Worm (Caenorhabditis elegans) whole organism, mixed stage, embryonic: ENCODE measurements around the gene tdp-1.

Experiments
- blmp-1 ChIP-seq: fragments of 150-350 bp; optimal IDR thresholded peaks from 2 replicates; lab custom pipeline; 2014; ENCODE audit warnings: missing biosample characterization, missing genetic modification characterization
- ces-1 ChIP-seq: fragments of 150-350 bp; optimal IDR thresholded peaks from 2 replicates; lab custom pipeline; 2014; ENCODE audit warnings: missing biosample characterization, missing genetic modification reagents, missing genetic modification characterization
- mab-5 ChIP-seq: fragments of 150-350 bp; optimal IDR thresholded peaks from 2 replicates; lab custom pipeline; 2014; ENCODE audit warnings: missing biosample characterization, missing genetic modification characterization
- nhr-237 ChIP-seq: fragments of 150-350 bp; optimal IDR thresholded peaks from 2 replicates; lab custom pipeline; 2014; ENCODE audit warnings: missing biosample characterization, missing genetic modification characterization
- nhr-28 ChIP-seq: fragments of 150-350 bp; optimal IDR thresholded peaks from 2 replicates; lab custom pipeline; 2014; ENCODE audit warnings: missing biosample characterization, missing genetic modification characterization
- unc-39 ChIP-seq: fragments of 150-350 bp; optimal IDR thresholded peaks from 2 replicates; lab custom pipeline; 2014; ENCODE audit warnings: missing biosample characterization, missing genetic modification characterization
- ztf-11 ChIP-seq: fragments of 150-350 bp; optimal IDR thresholded peaks from 2 replicates; lab custom pipeline; 2014; ENCODE audit warnings: missing biosample characterization, missing genetic modification characterization

- TF ChIP-seq ztf-11 (tag; lab: Kevin White, UChicago) (no peak), unc-39 (tag; lab: Kevin White, UChicago) (no peak), ces-1 (GFP tag; lab: Kevin White, UChicago) (no peak), nhr-28 (no peak), blmp-1 (no peak), nhr-237 (no peak), mab-5 (tag; lab: Kevin White, UChicago) (no peak)
Observed at ce11 chrII:9000331-9000730, 2.7 kb downstream of the tdp-1 start, which contains the start of gene F44G4.5.
